Worm (Caenorhabditis elegans) whole organism, L4 larva: Measurements from ENCODE around the gene B0524.2.

Experiments
- attf-4 ChIP-seq: sonication (generic microtip); optimal IDR thresholded peaks from 3 replicates; lab custom pipeline; 2017; ENCODE audit warnings: missing biosample characterization, missing genetic modification characterization
- cey-2 ChIP-seq: sonication (generic microtip); optimal IDR thresholded peaks from 3 replicates; lab custom pipeline; 2017; ENCODE audit warnings: missing genetic modification characterization, mild to moderate bottlenecking, missing compliant biosample characterization, antibody characterized with exemption, borderline replicate concordance; ENCODE audit not compliant: insufficient read depth
- daf-12 ChIP-seq: fragments of 150-350 bp; optimal IDR thresholded peaks from 2 replicates; lab custom pipeline; 2014; ENCODE audit warnings: missing biosample characterization, missing genetic modification reagents, missing genetic modification characterization
- dve-1 ChIP-seq: sonication (generic microtip); optimal IDR thresholded peaks from 2 replicates; lab custom pipeline; 2017; ENCODE audit warnings: antibody characterized with exemption, mild to moderate bottlenecking, missing genetic modification characterization, missing compliant biosample characterization; ENCODE audit not compliant: insufficient read depth
- jun-1 ChIP-seq: fragments of 150-350 bp; optimal IDR thresholded peaks from 2 replicates; lab custom pipeline; 2014; ENCODE audit warnings: missing biosample characterization, missing genetic modification reagents, missing genetic modification characterization
- lir-3 ChIP-seq: sonication (generic microtip); optimal IDR thresholded peaks from 2 replicates; lab custom pipeline; 2016; ENCODE audit warnings: mild to moderate bottlenecking, missing genetic modification characterization, missing compliant biosample characterization
- mdl-1 ChIP-seq, 2 experiments: fragments of 150-350 bp in 1 of 2; sonication (generic microtip) in 1 of 2; optimal IDR thresholded peaks; 2 replicates each; lab custom pipeline; 2014 to 2017; ENCODE audit warnings: missing biosample characterization in 2 of 2, missing genetic modification characterization in 2 of 2
- nhr-11 ChIP-seq: fragments of 150-350 bp; optimal IDR thresholded peaks from 2 replicates; lab custom pipeline; 2014; ENCODE audit warnings: missing biosample characterization, missing genetic modification characterization
- nhr-237 ChIP-seq: sonication (generic microtip); optimal IDR thresholded peaks from 2 replicates; lab custom pipeline; 2017; ENCODE audit warnings: missing biosample characterization, missing genetic modification characterization
- nhr-41 ChIP-seq: fragments of 200-800 bp; sonication (Bioruptor generic); IDR thresholded peaks from 2 replicates; pipeline ENCODE4 v1.3.6; 2022; ENCODE audit warnings: missing genetic modification reagents, missing genetic modification characterization, missing compliant biosample characterization
- nhr-6 ChIP-seq: fragments of 150-350 bp; optimal IDR thresholded peaks from 2 replicates; lab custom pipeline; 2014; ENCODE audit warnings: missing biosample characterization, missing genetic modification characterization
- pha-4 ChIP-seq, 2 experiments: fragments of 150-350 bp in 1 of 2; fragments of 200-800 bp in 1 of 2; sonication (Bioruptor generic) in 1 of 2; IDR thresholded peaks in 1 of 2; optimal IDR thresholded peaks in 1 of 2; 2 replicates each; pipeline versions ENCODE4 v1.3.6 to Lab custom; 2014 to 2022; ENCODE audit warnings: missing genetic modification characterization in 2 of 2, missing genetic modification reagents in 2 of 2, missing biosample characterization in 1 of 2, missing compliant biosample characterization in 1 of 2
- unc-130 ChIP-seq: sonication (generic microtip); optimal IDR thresholded peaks from 2 replicates; lab custom pipeline; 2016; ENCODE audit warnings: missing genetic modification reagents, missing genetic modification characterization, missing compliant biosample characterization
- unc-62 ChIP-seq, 3 experiments: fragments of 150-350 bp in 1 of 3; sonication (generic microtip); optimal IDR thresholded peaks in 2 of 3; peaks in 1 of 3; 1 replicate in 1 of 3; 2 replicates in 2 of 3; lab custom pipeline; 2014 to 2017; ENCODE audit warnings: missing biosample characterization in 3 of 3, missing genetic modification characterization in 3 of 3, missing genetic modification reagents in 3 of 3, missing genotype in 1 of 3

- no peak for TF ChIP-seq nhr-11 (tag; lab: Kevin White, UChicago)
- no peak for TF ChIP-seq pha-4 (GFP tag; IDR thresholded peaks at IDR 0.05; lab: Robert Waterston, UW)
- TF ChIP-seq pha-4 (tag; optimal IDR thresholded peaks at IDR 0.05; lab: Kevin White, UChicago): no peak
- TF ChIP-seq nhr-41 (GFP tag; lab: Robert Waterston, UW): no peak
- TF ChIP-seq cey-2 (tag; lab: Kevin White, UChicago): no peak
- no peak for TF ChIP-seq nhr-6 (tag; lab: Kevin White, UChicago)
- TF ChIP-seq mdl-1 (tag; optimal IDR thresholded peaks at IDR 0.05; lab: Kevin White, UChicago): no peak
- TF ChIP-seq attf-4 (tag; lab: Kevin White, UChicago): no peak
- TF ChIP-seq lir-3: no peak
- TF ChIP-seq dve-1 (tag; lab: Kevin White, UChicago): no peak
- TF ChIP-seq unc-62 (GFP tag; optimal IDR thresholded peaks at IDR 0.05 in 1 of 2; lab: Kevin White, UChicago): no peak
- no peak for TF ChIP-seq unc-62 (tag; optimal IDR thresholded peaks at IDR 0.05; lab: Kevin White, UChicago)
- no peak for TF ChIP-seq daf-12 (tag; lab: Kevin White, UChicago)
- no peak for TF ChIP-seq nhr-237 (tag; lab: Kevin White, UChicago)
- no peak for TF ChIP-seq unc-130 (GFP tag; lab: Kevin White, UChicago)
- TF ChIP-seq jun-1 (tag; lab: Kevin White, UChicago): no peak
These were observed 37.7 kb downstream of the B0524.2 start for ce11 chrIII:1931509-1931908.
